Worm (Caenorhabditis elegans) whole organism, L4 larva: Measurements from ENCODE around the gene ephx-1.
A peak's percentile ranks its signal among the peaks of the same experiment; 100 is the strongest.

Source experiments
- D1046.2 ChIP-seq: fragments of 200-800 bp; sonication (Bioruptor generic); IDR thresholded peaks from 2 replicates; pipeline ENCODE4 v1.3.6; 2022; ENCODE audit warnings: missing genetic modification characterization, missing compliant biosample characterization
- F26F4.8 ChIP-seq: fragments of 200-800 bp; sonication (Bioruptor generic); conservative IDR thresholded peaks from 2 replicates; pipeline ENCODE4 v1.3.6; 2022; ENCODE audit warnings: missing genetic modification characterization, missing compliant biosample characterization
- F44E2.7 ChIP-seq: fragments of 200-800 bp; sonication (Bioruptor generic); IDR thresholded peaks from 2 replicates; pipeline ENCODE4 v2.1.2; 2022; ENCODE audit warnings: missing genetic modification characterization, missing compliant biosample characterization
- R02D3.7 ChIP-seq: fragments of 150-350 bp; sonication (generic microtip); optimal IDR thresholded peaks from 3 replicates; lab custom pipeline; 2014; ENCODE audit warnings: missing biosample characterization, missing genetic modification characterization
- Y105C5A.15 ChIP-seq: fragments of 200-800 bp; sonication (Bioruptor generic); IDR thresholded peaks from 2 replicates; pipeline ENCODE4 v1.3.6; 2022; ENCODE audit warnings: missing genetic modification characterization, missing compliant biosample characterization
- Y48G9A.11 ChIP-seq: fragments of 200-800 bp; sonication (Bioruptor generic); IDR thresholded peaks from 2 replicates; pipeline ENCODE4 v1.3.6; 2022; ENCODE audit warnings: missing genetic modification reagents, missing genetic modification characterization, missing compliant biosample characterization
- ZK546.5 ChIP-seq, 2 experiments: sonication (generic microtip); optimal IDR thresholded peaks; 2 replicates each; lab custom pipeline; 2017; ENCODE audit warnings: missing biosample characterization in 2 of 2, missing genetic modification characterization in 2 of 2
- ceh-28 ChIP-seq: fragments of 150-350 bp; optimal IDR thresholded peaks from 2 replicates; lab custom pipeline; 2014; ENCODE audit warnings: missing biosample characterization, missing genetic modification reagents, missing genetic modification characterization
- ceh-44 ChIP-seq: fragments of 200-800 bp; sonication (Bioruptor generic); IDR thresholded peaks from 2 replicates; pipeline ENCODE4 v1.3.6; 2022; ENCODE audit warnings: missing genetic modification reagents, missing genetic modification characterization, missing compliant biosample characterization
- ctbp-1 ChIP-seq: fragments of 200-800 bp; sonication (Bioruptor generic); IDR thresholded peaks from 2 replicates; pipeline ENCODE4 v1.3.6; 2022; ENCODE audit warnings: missing genetic modification reagents, missing genetic modification characterization, missing compliant biosample characterization
- dmd-9 ChIP-seq: fragments of 200-800 bp; sonication (Bioruptor generic); IDR thresholded peaks from 2 replicates; pipeline ENCODE4 v1.3.6; 2022; ENCODE audit warnings: missing genetic modification reagents, missing genetic modification characterization, missing compliant biosample characterization
- fkh-10 ChIP-seq: fragments of 150-350 bp; optimal IDR thresholded peaks from 2 replicates; lab custom pipeline; 2014; ENCODE audit warnings: missing biosample characterization, missing genetic modification reagents, missing genetic modification characterization
- lsy-2 ChIP-seq, 2 experiments: fragments of 150-350 bp in 1 of 2; sonication (generic microtip) in 1 of 2; optimal IDR thresholded peaks; 2 replicates each; lab custom pipeline; 2014 to 2017; ENCODE audit warnings: missing biosample characterization in 2 of 2, missing genetic modification characterization in 2 of 2
- madf-9 ChIP-seq: fragments of 200-800 bp; sonication (Bioruptor generic); conservative IDR thresholded peaks from 2 replicates; pipeline ENCODE4 v1.3.6; 2022; ENCODE audit warnings: missing genetic modification reagents, missing genetic modification characterization, missing compliant biosample characterization
- mdl-1 ChIP-seq, 2 experiments: fragments of 150-350 bp in 1 of 2; sonication (generic microtip) in 1 of 2; optimal IDR thresholded peaks; 2 replicates each; lab custom pipeline; 2014 to 2017; ENCODE audit warnings: missing biosample characterization in 2 of 2, missing genetic modification characterization in 2 of 2
- mes-2 ChIP-seq: sonication (generic microtip); optimal IDR thresholded peaks from 2 replicates; lab custom pipeline; 2016; ENCODE audit warnings: missing genotype, mild to moderate bottlenecking, missing genetic modification characterization, missing compliant biosample characterization; ENCODE audit not compliant: poor library complexity, severe bottlenecking
- mxl-2 ChIP-seq: fragments of 200-800 bp; sonication (Bioruptor generic); conservative IDR thresholded peaks from 2 replicates; pipeline ENCODE4 v1.3.6; 2022; ENCODE audit warnings: missing genetic modification reagents, missing genetic modification characterization, missing compliant biosample characterization
- nhr-10 ChIP-seq: fragments of 150-350 bp; optimal IDR thresholded peaks from 2 replicates; lab custom pipeline; 2014; ENCODE audit warnings: missing biosample characterization, missing genetic modification characterization
- nhr-11 ChIP-seq: fragments of 150-350 bp; optimal IDR thresholded peaks from 2 replicates; lab custom pipeline; 2014; ENCODE audit warnings: missing biosample characterization, missing genetic modification characterization
- nhr-237 ChIP-seq: sonication (generic microtip); optimal IDR thresholded peaks from 2 replicates; lab custom pipeline; 2017; ENCODE audit warnings: missing biosample characterization, missing genetic modification characterization
- nhr-25 ChIP-seq: sonication (generic microtip); optimal IDR thresholded peaks from 2 replicates; lab custom pipeline; 2017; ENCODE audit warnings: missing genetic modification characterization, mild to moderate bottlenecking, missing compliant biosample characterization, antibody characterized with exemption, moderate library complexity, borderline replicate concordance; ENCODE audit not compliant: insufficient read depth
- php-3 ChIP-seq: fragments of 200-800 bp; sonication (Bioruptor generic); IDR thresholded peaks from 2 replicates; pipeline ENCODE4 v1.3.6; 2022; ENCODE audit warnings: missing genetic modification reagents, missing genetic modification characterization, missing compliant biosample characterization
- snpc-1.2 ChIP-seq: fragments of 200-800 bp; sonication (Bioruptor generic); IDR thresholded peaks from 2 replicates; pipeline ENCODE4 v1.3.6; 2022; ENCODE audit warnings: missing genetic modification reagents, missing genetic modification characterization, missing compliant biosample characterization
- spr-3 ChIP-seq: fragments of 200-800 bp; sonication (Bioruptor generic); optimal IDR thresholded peaks from 2 replicates; lab custom pipeline; 2018; ENCODE audit warnings: mild to moderate bottlenecking, missing genetic modification characterization, missing compliant biosample characterization
- unc-130 ChIP-seq: sonication (generic microtip); optimal IDR thresholded peaks from 2 replicates; lab custom pipeline; 2016; ENCODE audit warnings: missing genetic modification reagents, missing genetic modification characterization, missing compliant biosample characterization
- vab-7 ChIP-seq: fragments of 200-800 bp; sonication (Bioruptor generic); IDR thresholded peaks from 2 replicates; pipeline ENCODE4 v1.3.6; 2022; ENCODE audit warnings: missing genetic modification reagents, missing genetic modification characterization, missing compliant biosample characterization
- ztf-11 ChIP-seq: fragments of 150-350 bp; optimal IDR thresholded peaks from 2 replicates; lab custom pipeline; 2014; ENCODE audit warnings: missing biosample characterization, missing genetic modification characterization

ephx-1 gene

ce11 chrII:4049672-4050071, 45.0 kb downstream of the ephx-1 start (continued):
- TF ChIP-seq mdl-1 (tag; optimal IDR thresholded peaks at IDR 0.05; lab: Kevin White, UChicago) (peak in 1 of 2 experiments; percentile 58), php-3 (GFP tag; lab: Robert Waterston, UW) (0 out of 2 replicates have a peak, but pooled peaks have one; percentile 62), lsy-2 (tag; optimal IDR thresholded peaks at IDR 0.05; lab: Kevin White, UChicago) (peak in 1 of 2 experiments; percentile 78), ceh-44 (GFP tag; lab: Robert Waterston, UW) (peak; percentile 52; the same call in 1 of the 2 replicates), madf-9 (GFP tag; lab: Robert Waterston, UW) (peak; percentile 60; the same call in 1 of the 2 replicates)

ce11 chrII:4051196-4051595, 46.5 kb downstream of the ephx-1 start:
- peak; percentile 27; the same call in 1 of the 2 replicates for TF ChIP-seq Y48G9A.11 (GFP tag; lab: Robert Waterston, UW)

- no peak for TF ChIP-seq ctbp-1 (GFP tag; lab: Robert Waterston, UW)
- no peak for TF ChIP-seq F26F4.8 (GFP tag; lab: Robert Waterston, UW)
- no peak for TF ChIP-seq unc-130 (GFP tag; lab: Kevin White, UChicago)
- no peak for TF ChIP-seq nhr-10 (tag; lab: Kevin White, UChicago)
- no peak for TF ChIP-seq ZK546.5 (tag; optimal IDR thresholded peaks at IDR 0.05; lab: Kevin White, UChicago)
- TF ChIP-seq mes-2 (tag; lab: Kevin White, UChicago) = no peak
- no peak for TF ChIP-seq mdl-1 (tag; optimal IDR thresholded peaks at IDR 0.05; lab: Kevin White, UChicago)
- TF ChIP-seq spr-3 = no peak
Observed at ce11 chrII:4062477-4062876, 57.8 kb downstream of the ephx-1 start, which contains the start of gene gadr-4. gadr-4 (minus strand) TSS chrII:4062577.

ce11 chrII:4063997-4064396, 59.3 kb downstream of the ephx-1 start, which contains the start of gene fbxb-118:
fbxb-118 (minus strand) TSS chrII:4064097.
- TF ChIP-seq ZK546.5 (tag; optimal IDR thresholded peaks at IDR 0.05; lab: Kevin White, UChicago) (no peak), ztf-11 (tag; lab: Kevin White, UChicago) (no peak), F44E2.7 (GFP tag; lab: Robert Waterston, UW) (no peak), fkh-10 (GFP tag; lab: Kevin White, UChicago) (no peak), madf-9 (GFP tag; lab: Robert Waterston, UW) (no peak), R02D3.7 (tag; lab: Kevin White, UChicago) (no peak), snpc-1.2 (GFP tag; lab: Robert Waterston, UW) (no peak), spr-3 (no peak), mxl-2 (GFP tag; lab: Robert Waterston, UW) (no peak), nhr-25 (tag; lab: Kevin White, UChicago) (no peak), Y105C5A.15 (GFP tag; lab: Robert Waterston, UW) (no peak), ceh-28 (no peak), D1046.2 (GFP tag; lab: Robert Waterston, UW) (no peak), dmd-9 (GFP tag; lab: Robert Waterston, UW) (no peak), nhr-237 (tag; lab: Kevin White, UChicago) (no peak), nhr-11 (tag; lab: Kevin White, UChicago) (no peak), vab-7 (no peak), nhr-10 (tag; lab: Kevin White, UChicago) (no peak)
